Worm (Caenorhabditis elegans): ENCODE results near the gene R09H10.1.

R09H10.1 gene

DNA sequence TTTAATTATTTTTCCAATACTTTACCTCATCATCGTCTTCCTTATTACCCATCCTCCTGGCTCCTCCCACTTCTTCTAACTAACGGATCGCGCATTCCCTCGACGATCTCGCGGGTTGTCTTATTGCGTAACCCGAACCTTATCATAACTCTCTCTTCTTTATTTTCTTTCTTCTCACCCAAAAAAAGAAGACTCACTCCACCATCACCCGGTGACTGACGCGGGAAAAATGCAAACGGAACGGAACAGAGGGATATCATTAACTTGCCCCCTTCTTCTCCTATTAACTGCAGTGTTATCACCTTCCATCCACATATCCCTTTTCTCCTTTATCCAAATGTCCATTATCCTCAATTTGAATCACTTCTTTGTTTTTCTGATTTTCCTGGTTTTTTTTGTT lies 30.0 kb upstream of the R09H10.1 start:
- TF ChIP-seq ama-1 (optimal IDR thresholded peaks at IDR 0.05) (no peak), ets-7 (tag; optimal IDR thresholded peaks at IDR 0.05) (no peak), hnd-1 (tag; optimal IDR thresholded peaks at IDR 0.05) (no peak), tbx-37 (GFP tag; conservative IDR thresholded peaks at IDR 0.05) (no peak), ceh-36 (tag; optimal IDR thresholded peaks at IDR 0.05) (no peak), hmg-4 (GFP tag; optimal IDR thresholded peaks at IDR 0.05) (no peak), pes-1 (GFP tag; IDR thresholded peaks at IDR 0.05) (no peak), tbx-11 (GFP tag; IDR thresholded peaks at IDR 0.05) (no peak)

DNA sequence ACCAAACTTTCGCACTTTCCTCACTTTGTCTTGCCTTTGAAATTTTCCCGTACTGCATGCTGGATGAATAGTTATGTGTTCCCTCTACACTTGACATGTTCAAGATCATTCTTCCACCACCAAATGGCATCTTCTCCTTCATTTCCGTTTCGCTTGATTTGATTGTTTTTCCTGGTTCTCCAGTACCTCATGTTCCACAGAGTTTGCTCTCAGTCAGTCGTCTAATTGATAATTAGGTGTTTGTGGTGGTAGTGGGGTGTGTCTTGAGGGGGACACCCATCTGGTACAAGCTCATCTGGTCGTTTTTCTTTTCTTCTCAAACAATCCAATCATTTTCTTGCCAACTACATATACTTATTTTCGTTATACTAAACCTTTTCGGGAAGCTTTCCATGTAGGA lies 29.1 kb upstream of the R09H10.1 start:
- TF ChIP-seq hmbx-1 (tag; optimal IDR thresholded peaks at IDR 0.05) (no peak), ets-7 (tag; optimal IDR thresholded peaks at IDR 0.05) (no peak), ceh-13 (GFP tag; optimal IDR thresholded peaks at IDR 0.05) (no peak), F13C5.2 (tag; optimal IDR thresholded peaks at IDR 0.05) (no peak), tbx-11 (GFP tag; IDR thresholded peaks at IDR 0.05) (no peak), flt-1 (GFP tag; IDR thresholded peaks at IDR 0.05) (no peak), scrt-1 (GFP tag; IDR thresholded peaks at IDR 0.05) (no peak), B0310.2 (tag; optimal IDR thresholded peaks at IDR 0.05) (no peak), pes-1 (GFP tag; IDR thresholded peaks at IDR 0.05) (no peak), sea-1 (GFP tag; conservative IDR thresholded peaks at IDR 0.05) (no peak), hmg-4 (GFP tag; optimal IDR thresholded peaks at IDR 0.05) (no peak), aly-1 (tag; optimal IDR thresholded peaks at IDR 0.05) (no peak), hnd-1 (tag; optimal IDR thresholded peaks at IDR 0.05) (no peak), ceh-36 (tag; optimal IDR thresholded peaks at IDR 0.05) (no peak), ama-1 (optimal IDR thresholded peaks at IDR 0.05) (no peak), tbx-37 (GFP tag; conservative IDR thresholded peaks at IDR 0.05) (no peak), tra-4 (tag; optimal IDR thresholded peaks at IDR 0.05) (no peak)

DNA sequence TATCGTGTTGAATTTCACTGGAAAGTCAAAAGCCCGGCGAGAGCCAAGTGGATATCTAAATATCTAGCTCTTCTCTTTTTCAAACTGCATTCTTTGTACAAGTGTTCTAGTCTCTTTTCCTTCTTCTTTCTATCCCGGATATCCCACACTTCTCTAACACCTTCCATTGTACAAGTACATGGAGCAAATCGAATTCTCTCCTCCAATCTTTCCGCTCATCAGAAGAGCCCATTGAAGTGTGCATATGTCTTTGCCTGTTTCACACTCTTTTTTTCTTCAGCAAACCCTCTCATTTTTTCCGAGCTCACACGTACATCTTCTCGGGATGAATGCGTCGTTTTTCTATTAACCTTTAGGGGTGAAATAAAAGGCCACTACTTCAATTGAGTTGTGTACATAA lies 26.6 kb upstream of the R09H10.1 start:
- no peak for TF ChIP-seq aly-1 (tag; optimal IDR thresholded peaks at IDR 0.05)
- no peak for TF ChIP-seq scrt-1 (GFP tag; IDR thresholded peaks at IDR 0.05)
- TF ChIP-seq F13C5.2 (tag; optimal IDR thresholded peaks at IDR 0.05), result no peak
- TF ChIP-seq ama-1 (optimal IDR thresholded peaks at IDR 0.05), result no peak
- TF ChIP-seq tbx-11 (GFP tag; IDR thresholded peaks at IDR 0.05), result no peak
- no peak for TF ChIP-seq tra-4 (tag; optimal IDR thresholded peaks at IDR 0.05)
- TF ChIP-seq ceh-36 (tag; optimal IDR thresholded peaks at IDR 0.05), result no peak
- TF ChIP-seq hnd-1 (tag; optimal IDR thresholded peaks at IDR 0.05), result no peak
- no peak for TF ChIP-seq tbx-37 (GFP tag; conservative IDR thresholded peaks at IDR 0.05)

DNA sequence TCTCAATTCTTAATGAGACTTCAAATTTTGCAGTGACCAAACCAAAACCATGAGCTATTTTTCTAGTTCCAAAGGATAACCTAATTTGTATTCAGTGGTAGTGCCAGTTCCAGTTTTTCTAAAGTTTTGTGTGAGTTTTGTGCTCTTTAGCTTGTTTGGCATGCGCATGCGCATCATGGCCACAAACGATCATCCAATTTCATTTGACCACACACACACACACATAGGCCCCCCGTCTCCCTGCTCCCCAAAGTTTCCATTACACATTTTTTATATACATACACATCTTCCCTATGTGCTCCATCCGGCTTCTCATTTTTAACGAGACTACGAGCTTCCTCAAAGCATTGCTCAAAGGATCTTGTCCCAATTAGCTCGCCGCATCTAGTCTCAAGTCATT lies 25.6 kb upstream of the R09H10.1 start:
- no peak for TF ChIP-seq ceh-13 (GFP tag; optimal IDR thresholded peaks at IDR 0.05)
- no peak for TF ChIP-seq B0310.2 (tag; optimal IDR thresholded peaks at IDR 0.05)
- TF ChIP-seq hmg-4 (GFP tag; optimal IDR thresholded peaks at IDR 0.05), result no peak
- no peak for TF ChIP-seq tbx-37 (GFP tag; conservative IDR thresholded peaks at IDR 0.05)
- no peak for TF ChIP-seq F13C5.2 (tag; optimal IDR thresholded peaks at IDR 0.05)
- TF ChIP-seq ets-7 (tag; optimal IDR thresholded peaks at IDR 0.05), result no peak
- TF ChIP-seq scrt-1 (GFP tag; IDR thresholded peaks at IDR 0.05), result no peak
- no peak for TF ChIP-seq aly-1 (tag; optimal IDR thresholded peaks at IDR 0.05)
- TF ChIP-seq flt-1 (GFP tag; IDR thresholded peaks at IDR 0.05), result no peak
- no peak for TF ChIP-seq tbx-11 (GFP tag; IDR thresholded peaks at IDR 0.05)
- TF ChIP-seq pes-1 (GFP tag; IDR thresholded peaks at IDR 0.05), result no peak
- no peak for TF ChIP-seq tra-4 (tag; optimal IDR thresholded peaks at IDR 0.05)
- TF ChIP-seq hmbx-1 (tag; optimal IDR thresholded peaks at IDR 0.05), result no peak
- TF ChIP-seq sea-1 (GFP tag; conservative IDR thresholded peaks at IDR 0.05), result no peak
- TF ChIP-seq hnd-1 (tag; optimal IDR thresholded peaks at IDR 0.05), result no peak
- TF ChIP-seq ceh-36 (tag; optimal IDR thresholded peaks at IDR 0.05), result no peak
- TF ChIP-seq ama-1 (optimal IDR thresholded peaks at IDR 0.05), result no peak

DNA sequence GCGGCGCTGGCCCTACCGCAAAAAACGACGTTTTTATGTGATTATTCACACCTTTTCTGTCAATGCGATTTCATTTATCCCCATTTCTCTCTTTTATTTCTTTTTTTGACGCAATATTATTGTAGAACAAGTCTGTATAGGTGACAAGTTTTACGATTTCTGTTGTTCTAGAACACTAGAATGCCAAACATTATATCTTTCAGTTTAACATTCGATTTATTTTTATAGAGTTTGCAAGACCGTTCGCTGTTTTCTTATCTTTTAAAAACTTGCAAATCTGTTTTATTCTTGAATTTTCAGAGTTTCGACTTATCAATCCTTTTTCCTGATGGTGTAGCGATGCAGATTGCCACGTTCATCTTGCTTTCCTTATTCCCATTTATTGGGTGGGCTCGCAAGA lies 24.0 kb upstream of the R09H10.1 start, which contains the start of gene efn-2:
Gene efn-2, plus strand, starts transcription at position 301 of the 400 bp plus-strand sequence.
- TF ChIP-seq aly-1 (tag; optimal IDR thresholded peaks at IDR 0.05), result no peak
- no peak for TF ChIP-seq tra-4 (tag; optimal IDR thresholded peaks at IDR 0.05)
- no peak for TF ChIP-seq hmg-4 (GFP tag; optimal IDR thresholded peaks at IDR 0.05)
- no peak for TF ChIP-seq ets-7 (tag; optimal IDR thresholded peaks at IDR 0.05)
- TF ChIP-seq tbx-37 (GFP tag; conservative IDR thresholded peaks at IDR 0.05), result no peak
- no peak for TF ChIP-seq ceh-13 (GFP tag; optimal IDR thresholded peaks at IDR 0.05)
- no peak for TF ChIP-seq hmbx-1 (tag; optimal IDR thresholded peaks at IDR 0.05)
- TF ChIP-seq F13C5.2 (tag; optimal IDR thresholded peaks at IDR 0.05), result no peak
- no peak for TF ChIP-seq hnd-1 (tag; optimal IDR thresholded peaks at IDR 0.05)

DNA sequence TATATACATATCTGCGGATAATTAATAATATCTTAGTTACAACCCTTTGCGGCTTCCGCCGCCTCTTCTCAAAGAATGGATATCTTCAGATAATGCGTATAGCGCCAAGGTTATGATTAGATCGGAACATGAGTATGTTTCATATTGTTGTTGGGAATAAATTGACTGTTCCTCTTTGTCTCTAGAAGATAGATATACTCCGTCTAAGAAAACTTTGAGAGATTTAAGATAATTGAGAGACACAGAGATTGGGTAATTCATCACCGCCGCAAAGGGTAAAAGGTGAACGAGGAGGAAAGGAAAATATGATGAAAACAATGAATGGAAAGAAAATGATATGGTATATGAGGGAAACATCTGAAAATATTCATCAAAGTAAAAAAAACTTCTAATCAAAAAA lies 23.5 kb upstream of the R09H10.1 start:
- TF ChIP-seq ama-1 (optimal IDR thresholded peaks at IDR 0.05) (no peak), ets-7 (tag; optimal IDR thresholded peaks at IDR 0.05) (no peak), flt-1 (GFP tag; IDR thresholded peaks at IDR 0.05) (no peak), tbx-37 (GFP tag; conservative IDR thresholded peaks at IDR 0.05) (no peak), F13C5.2 (tag; optimal IDR thresholded peaks at IDR 0.05) (no peak), sea-1 (GFP tag; conservative IDR thresholded peaks at IDR 0.05) (no peak)

DNA sequence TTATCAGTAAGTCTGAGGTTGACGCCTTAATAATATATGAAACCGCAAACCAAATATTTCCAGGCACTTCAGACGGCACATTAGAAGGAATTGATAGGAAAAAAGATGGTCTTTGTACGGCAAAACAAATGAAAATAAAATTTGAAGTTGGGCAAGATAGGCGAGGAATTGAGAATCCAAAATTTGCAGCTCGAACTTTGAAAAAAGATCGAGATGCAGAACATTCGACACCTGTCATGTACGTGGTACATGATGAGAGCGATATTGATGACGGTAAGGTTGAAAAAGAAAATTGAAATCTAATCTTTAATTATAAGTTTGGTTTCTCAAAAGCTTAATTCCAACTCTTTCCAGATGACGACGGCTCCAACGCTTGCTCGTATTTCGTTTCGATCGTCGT lies 22.5 kb upstream of the R09H10.1 start:
- TF ChIP-seq sea-1 (GFP tag; conservative IDR thresholded peaks at IDR 0.05) (no peak), ama-1 (optimal IDR thresholded peaks at IDR 0.05) (no peak), tra-4 (tag; optimal IDR thresholded peaks at IDR 0.05) (no peak)

DNA sequence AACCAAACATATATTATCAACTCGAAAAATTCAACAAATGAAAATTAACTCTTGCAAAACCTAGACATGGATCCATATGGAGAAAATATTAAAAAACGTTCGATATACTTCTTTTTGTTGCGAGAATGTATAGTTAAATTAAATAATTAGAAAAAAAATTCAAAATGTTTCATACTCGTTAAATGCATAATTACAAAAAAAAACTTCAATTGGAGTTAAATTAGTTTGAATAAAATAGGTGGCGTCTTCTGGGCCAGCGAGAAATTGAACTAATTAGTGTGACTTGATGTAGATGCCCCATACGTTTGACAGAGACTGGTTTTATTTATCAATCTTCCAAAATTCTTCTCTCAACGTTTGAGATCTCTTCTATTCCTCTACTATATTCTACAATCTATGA lies 21.7 kb upstream of the R09H10.1 start, which contains the start of gene lgc-43:
Gene lgc-43, plus strand, starts transcription at position 301 of the 400 bp plus-strand sequence.
- no peak for TF ChIP-seq ceh-36 (tag; optimal IDR thresholded peaks at IDR 0.05)

DNA sequence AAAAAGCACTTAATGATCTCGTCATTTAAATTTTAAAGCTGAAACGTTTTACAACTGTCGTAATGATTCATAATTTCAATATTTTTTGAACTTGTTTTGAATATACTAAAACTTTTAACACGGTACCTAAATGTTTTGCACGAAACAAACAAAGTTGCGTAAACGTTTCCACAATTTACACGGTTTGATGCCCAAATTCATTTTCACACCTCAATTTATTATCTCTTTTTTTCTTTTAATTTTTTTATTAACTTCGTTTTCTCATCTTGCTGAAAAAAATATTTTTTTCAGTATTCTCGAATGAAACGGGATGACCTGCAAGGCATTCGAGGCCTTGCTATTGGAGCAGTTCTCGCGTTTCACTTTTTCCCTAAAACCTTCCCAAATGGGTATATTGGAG lies 15.8 kb upstream of the R09H10.1 start, which contains the start of gene oac-8:
Gene oac-8, plus strand, starts transcription at position 301 of the 400 bp plus-strand sequence.
- TF ChIP-seq hnd-1 (tag; optimal IDR thresholded peaks at IDR 0.05) (no peak), ceh-13 (GFP tag; optimal IDR thresholded peaks at IDR 0.05) (no peak), ets-7 (tag; optimal IDR thresholded peaks at IDR 0.05) (no peak), pes-1 (GFP tag; IDR thresholded peaks at IDR 0.05) (no peak), flt-1 (GFP tag; IDR thresholded peaks at IDR 0.05) (no peak), aly-1 (tag; optimal IDR thresholded peaks at IDR 0.05) (no peak), tbx-37 (GFP tag; conservative IDR thresholded peaks at IDR 0.05) (no peak)
